Fruit fly (Drosophila melanogaster): ENCODE results near the gene CG10086.

Gene CG10086

DNA sequence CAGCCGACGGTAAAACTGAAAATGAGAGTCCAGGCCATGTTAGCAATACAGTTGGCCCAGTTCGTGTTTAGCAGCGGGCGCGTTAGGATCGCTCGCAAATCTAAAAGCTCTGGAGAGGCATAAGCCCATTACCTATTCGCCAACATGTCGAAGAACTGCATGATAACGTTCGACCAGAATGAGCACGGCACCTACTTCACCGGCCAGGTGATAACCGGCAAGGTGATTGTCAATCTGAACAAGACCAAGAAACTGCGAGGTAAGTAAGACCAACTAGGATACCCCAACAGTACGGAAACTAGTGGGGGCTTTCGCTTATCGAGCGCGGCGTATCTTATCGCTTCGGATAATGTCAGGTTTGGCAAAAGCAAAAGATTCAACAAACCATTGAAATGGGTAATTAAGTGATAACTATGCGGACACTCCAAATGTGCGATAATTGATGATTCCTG, at the start of gene CG10086:
Gene CG10086, plus strand, starts transcription at position 51 of the 452 bp plus-strand sequence.
- TF ChIP-seq CG15336 (GFP tag; IDR thresholded peaks at IDR 0.05) (no peak), vri (GFP tag; optimal IDR thresholded peaks at IDR 0.05) (peak; percentile 9)

DNA sequence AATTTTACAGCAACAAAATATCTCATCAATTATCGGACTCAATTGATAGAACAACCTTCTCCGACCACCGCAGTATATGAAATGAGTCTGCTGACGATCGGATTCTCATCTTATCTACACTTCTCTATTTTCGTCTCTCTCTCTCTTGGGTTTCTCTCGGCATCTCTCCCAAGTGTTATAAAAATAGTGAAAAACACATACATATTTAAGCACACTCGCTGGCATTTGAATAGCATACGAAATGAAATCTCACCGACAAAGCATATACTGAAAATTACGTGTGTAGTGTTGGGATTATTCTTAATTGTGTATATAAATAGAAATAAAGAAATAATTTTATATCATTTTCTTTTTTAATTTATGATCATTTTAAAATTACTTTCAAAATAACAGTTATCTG, 40.4 kb upstream of the CG10086 start, which contains the start of gene pyd3:
Gene pyd3, minus strand, starts transcription at position 87 of the 400 bp plus-strand sequence.
- peak; percentile 6 for TF ChIP-seq CG6808 (GFP tag; optimal IDR thresholded peaks at IDR 0.05)
- peak; percentile 39 for TF ChIP-seq CG10669 (GFP tag; optimal IDR thresholded peaks at IDR 0.05)
- TF ChIP-seq achi (GFP tag; optimal IDR thresholded peaks at IDR 0.05) = peak; percentile 5
- TF ChIP-seq OdsH (GFP tag; optimal IDR thresholded peaks at IDR 0.05) = no peak
- TF ChIP-seq CG32006 (GFP tag; optimal IDR thresholded peaks at IDR 0.05) = peak; percentile 45
- TF ChIP-seq Hr4 (GFP tag; optimal IDR thresholded peaks at IDR 0.05) = peak; percentile 16
- 0 out of 3 replicates have a peak, but pooled peaks have one; percentile 15 for TF ChIP-seq CG6163 (GFP tag; IDR thresholded peaks at IDR 0.05)
- TF ChIP-seq Eip78C (GFP tag) = peak; percentile 34
- no peak for TF ChIP-seq ss (GFP tag; optimal IDR thresholded peaks at IDR 0.05)
- no peak for TF ChIP-seq eg (GFP tag; IDR thresholded peaks at IDR 0.05)
- no peak for TF ChIP-seq fd59A (GFP tag; optimal IDR thresholded peaks at IDR 0.05)
- TF ChIP-seq Ets96B (tag; optimal IDR thresholded peaks at IDR 0.05) = peak; percentile 51
- no peak for TF ChIP-seq CG31627 (GFP tag; optimal IDR thresholded peaks at IDR 0.05)
- no peak for TF ChIP-seq CG6276 (GFP tag; optimal IDR thresholded peaks at IDR 0.05)
- no peak for TF ChIP-seq fkh (GFP tag; optimal IDR thresholded peaks at IDR 0.05)
- TF ChIP-seq svp (GFP tag) = peak; percentile 59
- no peak for TF ChIP-seq topi (GFP tag; optimal IDR thresholded peaks at IDR 0.05)
- no peak for TF ChIP-seq CG6792 (GFP tag; optimal IDR thresholded peaks at IDR 0.05)
- 0 out of 2 replicates have a peak, but pooled peaks have one; percentile 37 for TF ChIP-seq CG15336 (GFP tag; IDR thresholded peaks at IDR 0.05)
- no peak for TF ChIP-seq vri (GFP tag; optimal IDR thresholded peaks at IDR 0.05)
- TF ChIP-seq CG3032 (tag; optimal IDR thresholded peaks at IDR 0.05) = no peak
- TF ChIP-seq CG9139 (GFP tag; optimal IDR thresholded peaks at IDR 0.05) = no peak
- TF ChIP-seq CG8632 (GFP tag; optimal IDR thresholded peaks at IDR 0.05) = no peak
- no peak for TF ChIP-seq dsx (GFP tag; optimal IDR thresholded peaks at IDR 0.05; ENCODE audit: poor library complexity, severe bottlenecking)
- no peak for TF ChIP-seq Sox14 (GFP tag; optimal IDR thresholded peaks at IDR 0.05)

DNA sequence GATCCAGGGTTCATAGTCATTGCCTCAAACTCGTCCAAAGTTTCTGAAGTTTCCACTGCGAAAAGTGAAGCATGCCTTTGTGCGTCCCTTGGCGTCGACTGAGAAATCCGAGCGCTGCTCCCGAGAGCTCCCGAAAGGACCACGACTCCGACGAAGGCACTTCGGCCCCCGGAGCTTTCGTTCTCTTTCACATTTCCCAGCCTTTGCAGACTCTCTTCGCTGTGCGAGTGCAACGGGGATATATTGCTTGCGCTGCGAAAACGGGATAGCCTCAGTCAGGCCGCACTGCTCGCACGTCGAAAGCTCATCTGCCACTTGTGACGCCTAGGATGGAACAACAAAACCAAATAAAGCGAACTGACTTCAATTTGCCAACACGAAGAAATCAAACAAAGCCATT, 36.9 kb upstream of the CG10086 start:
- no peak for TF ChIP-seq dac (GFP tag; optimal IDR thresholded peaks at IDR 0.05)
- TF ChIP-seq CG1621 (tag; optimal IDR thresholded peaks at IDR 0.05) = peak; percentile 16
- peak; percentile 48; the same call in 1 of the 3 replicates for TF ChIP-seq eg (GFP tag; IDR thresholded peaks at IDR 0.05)
- TF ChIP-seq Eip78C (GFP tag) = no peak
- no peak for TF ChIP-seq cyc (GFP tag; optimal IDR thresholded peaks at IDR 0.05)
- no peak for TF ChIP-seq Sox14 (GFP tag; optimal IDR thresholded peaks at IDR 0.05)
- TF ChIP-seq CG10631 (GFP tag; optimal IDR thresholded peaks at IDR 0.05) = no peak
- no peak for TF ChIP-seq Eip93F (GFP tag; optimal IDR thresholded peaks at IDR 0.05)
- TF ChIP-seq CG3919 (GFP tag; optimal IDR thresholded peaks at IDR 0.05) = no peak
- TF ChIP-seq CG6163 (GFP tag; IDR thresholded peaks at IDR 0.05) = peak; percentile 66
- no peak for TF ChIP-seq Smox (GFP tag; optimal IDR thresholded peaks at IDR 0.05)
- TF ChIP-seq fkh (GFP tag; optimal IDR thresholded peaks at IDR 0.05) = no peak
- TF ChIP-seq OdsH (GFP tag; optimal IDR thresholded peaks at IDR 0.05) = no peak
- TF ChIP-seq topi (GFP tag; optimal IDR thresholded peaks at IDR 0.05) = no peak
- TF ChIP-seq vri (GFP tag; optimal IDR thresholded peaks at IDR 0.05) = no peak
- TF ChIP-seq dsx (GFP tag; optimal IDR thresholded peaks at IDR 0.05; ENCODE audit: poor library complexity, severe bottlenecking) = no peak
- no peak for TF ChIP-seq lz (GFP tag; optimal IDR thresholded peaks at IDR 0.05)
- peak; percentile 13 for TF ChIP-seq CG10669 (GFP tag; optimal IDR thresholded peaks at IDR 0.05)
- peak; percentile 37 for TF ChIP-seq CG3032 (tag; optimal IDR thresholded peaks at IDR 0.05)
- peak; percentile 57 for TF ChIP-seq svp (GFP tag)
- no peak for TF ChIP-seq CG7368 (GFP tag; optimal IDR thresholded peaks at IDR 0.05)
- 0 out of 2 replicates have a peak, but pooled peaks have one; percentile 8 for TF ChIP-seq CG15336 (GFP tag; IDR thresholded peaks at IDR 0.05)
- no peak for TF ChIP-seq Gug (GFP tag; IDR thresholded peaks at IDR 0.05)
- 0 out of 3 replicates have a peak, but pooled peaks have one; percentile 17 for TF ChIP-seq CG8119 (GFP tag; IDR thresholded peaks at IDR 0.05)
- peak; percentile 36 for TF ChIP-seq CG32006 (GFP tag; optimal IDR thresholded peaks at IDR 0.05)
